Worm (Caenorhabditis elegans) whole organism, late embryonic: ENCODE measurements around the gene F13A2.5.

ENCODE experiments used
- C38D4.7 ChIP-seq: fragments of 200-800 bp; sonication (Bioruptor generic); optimal IDR thresholded peaks from 2 replicates; lab custom pipeline; 2018; ENCODE audit warnings: mild to moderate bottlenecking, missing genetic modification characterization, moderate library complexity, missing compliant biosample characterization
- ceh-14 ChIP-seq: sonication (generic microtip); optimal IDR thresholded peaks from 2 replicates; lab custom pipeline; 2016; ENCODE audit warnings: missing genotype, missing genetic modification characterization, missing compliant biosample characterization
- ceh-30 ChIP-seq: fragments of 150-350 bp; optimal IDR thresholded peaks from 2 replicates; lab custom pipeline; 2014; ENCODE audit warnings: missing biosample characterization, missing genetic modification characterization
- ceh-31 ChIP-seq: sonication (generic microtip); optimal IDR thresholded peaks from 2 replicates; lab custom pipeline; 2016; ENCODE audit warnings: missing genetic modification characterization, missing compliant biosample characterization
- ceh-34 ChIP-seq: sonication (generic microtip); optimal IDR thresholded peaks from 2 replicates; lab custom pipeline; 2016; ENCODE audit warnings: mild to moderate bottlenecking, missing genetic modification characterization, missing compliant biosample characterization
- ceh-45 ChIP-seq: fragments of 200-800 bp; sonication (Bioruptor generic); IDR thresholded peaks from 2 replicates; pipeline ENCODE4 v1.3.6; 2022; ENCODE audit warnings: missing genetic modification reagents, missing genetic modification characterization, missing compliant biosample characterization
- dmd-4 ChIP-seq: sonication (generic microtip); optimal IDR thresholded peaks from 2 replicates; lab custom pipeline; 2016; ENCODE audit warnings: borderline replicate concordance, missing genetic modification characterization, missing compliant biosample characterization
- hlh-30 ChIP-seq: sonication (generic microtip); optimal IDR thresholded peaks from 2 replicates; lab custom pipeline; 2017; ENCODE audit warnings: antibody characterized with exemption, missing genetic modification characterization, missing compliant biosample characterization; ENCODE audit not compliant: insufficient read depth
- unc-42 ChIP-seq: sonication (generic microtip); optimal IDR thresholded peaks from 2 replicates; lab custom pipeline; 2016; ENCODE audit warnings: missing genotype, missing genetic modification characterization, missing compliant biosample characterization

The F13A2.5 gene

DNA sequence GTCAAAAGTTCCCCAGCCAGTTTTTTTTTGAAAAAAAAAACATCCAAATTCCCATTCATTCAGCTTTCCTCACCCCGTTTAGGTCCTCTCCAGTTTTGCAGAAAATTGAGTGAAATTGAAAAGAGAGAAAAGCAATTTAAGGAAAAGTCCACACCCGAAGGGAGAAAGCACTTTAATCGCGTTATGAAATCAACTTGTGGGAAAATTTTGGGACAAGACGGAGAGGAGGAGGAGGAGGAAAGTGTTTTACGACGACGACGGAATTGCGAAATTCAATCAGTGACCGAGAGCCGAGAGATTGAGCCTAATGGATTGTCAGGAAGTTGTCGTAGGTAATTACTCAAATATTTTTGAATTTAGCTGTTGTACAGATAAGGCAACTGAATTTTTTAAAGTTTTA lies 44.4 kb downstream of the F13A2.5 start:
- TF ChIP-seq unc-42 (peak; percentile 99), ceh-14 (peak; percentile 75), hlh-30 (tag; lab: Kevin White, UChicago) (no peak), ceh-45 (GFP tag; lab: Robert Waterston, UW) (no peak), ceh-30 (tag; lab: Kevin White, UChicago) (no peak), ceh-31 (tag; lab: Kevin White, UChicago) (peak; percentile 61)

DNA sequence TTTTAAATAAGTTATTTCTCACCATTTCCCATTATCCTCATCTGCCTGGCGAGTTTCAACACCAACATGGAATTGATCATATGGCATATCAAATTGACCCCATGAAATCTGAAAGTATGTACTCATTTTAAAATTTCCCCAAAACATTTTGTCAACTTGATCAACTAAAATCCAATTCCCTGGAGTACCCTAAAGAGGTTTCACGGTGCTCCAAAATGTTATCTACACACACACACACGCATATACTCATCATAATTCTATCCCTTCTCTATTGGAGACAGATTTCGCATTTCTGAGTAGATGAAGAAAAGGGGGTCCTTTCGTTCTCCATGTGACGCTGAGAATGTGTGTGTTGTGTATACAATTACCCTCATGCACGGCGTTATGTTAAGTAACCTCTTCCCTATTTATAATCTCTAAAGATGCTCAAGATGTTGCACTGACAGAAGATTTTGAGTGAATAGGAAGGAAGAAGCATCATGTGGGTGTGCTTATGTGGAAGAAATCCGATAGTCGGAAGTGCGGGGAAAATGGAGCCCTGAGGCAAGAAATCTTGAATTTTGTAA lies 45.6 kb downstream of the F13A2.5 start:
- TF ChIP-seq ceh-34 (tag; lab: Kevin White, UChicago): peak; percentile 59
- TF ChIP-seq dmd-4: no peak
- TF ChIP-seq unc-42: peak; percentile 85
- no peak for TF ChIP-seq C38D4.7 (GFP tag; lab: Kevin White, UChicago)
- TF ChIP-seq, all 69 proteins: peak for 2
